Worm (Caenorhabditis elegans) whole organism, L1 larva: ENCODE data around the gene ZK742.6.

Experiments
- ama-1 ChIP-seq: fragments of 150-350 bp; optimal IDR thresholded peaks from 2 replicates; lab custom pipeline; 2014
- nhr-237 ChIP-seq: fragments of 150-350 bp; optimal IDR thresholded peaks from 2 replicates; lab custom pipeline; 2014; ENCODE audit warnings: missing biosample characterization, missing genetic modification characterization
- nhr-76 ChIP-seq: sonication (generic microtip); optimal IDR thresholded peaks from 2 replicates; lab custom pipeline; 2017; ENCODE audit warnings: missing biosample characterization, missing genetic modification characterization
- unc-62 ChIP-seq: fragments of 150-350 bp; optimal IDR thresholded peaks from 2 replicates; lab custom pipeline; 2014; ENCODE audit warnings: missing biosample characterization, missing genetic modification reagents, missing genetic modification characterization

DNA sequence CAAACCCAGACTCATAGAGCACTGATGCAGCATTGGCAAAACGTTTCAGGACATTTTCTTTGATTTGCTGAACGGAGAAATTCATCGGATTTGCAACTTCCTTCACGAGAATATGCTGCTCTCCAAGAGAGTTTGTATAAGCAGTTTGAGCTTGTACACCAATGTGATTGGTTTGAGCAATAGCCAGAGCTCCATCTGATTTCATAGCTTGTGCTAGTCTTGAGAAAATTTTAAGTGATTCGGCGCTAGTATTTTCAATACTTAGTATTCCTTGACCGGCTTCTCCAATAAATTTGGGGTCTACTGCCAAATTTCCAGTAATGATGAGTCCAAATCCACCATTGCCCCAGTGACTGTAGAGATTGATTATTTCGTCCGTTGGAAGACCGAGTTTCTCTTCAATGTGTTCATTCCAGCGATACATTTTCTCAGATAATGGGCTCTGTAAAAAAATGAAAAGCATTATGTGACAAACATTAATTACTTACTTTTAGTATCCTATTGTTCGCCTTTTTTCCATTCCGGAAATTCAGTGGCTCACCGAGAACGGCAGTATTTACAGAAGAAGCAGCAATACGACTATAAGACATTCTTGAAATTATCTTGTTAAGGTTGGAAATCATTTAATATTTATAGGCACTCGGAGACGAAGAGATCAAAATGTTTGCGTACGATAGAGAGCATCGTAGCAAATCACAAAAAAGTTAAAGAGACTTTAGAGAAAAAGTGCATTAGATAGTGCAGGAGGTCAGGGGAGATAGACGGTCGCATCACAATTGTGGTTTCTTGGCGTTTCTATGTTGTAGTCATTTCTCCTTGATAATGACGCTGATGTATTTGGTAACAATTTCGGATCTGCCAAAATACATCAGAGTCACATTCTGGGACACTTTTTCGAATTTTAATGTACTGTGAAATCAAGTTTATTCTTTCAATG, 5.2 kb downstream of the ZK742.6 start, which contains the start of gene ZK742.3:
- TF ChIP-seq nhr-76 (tag; lab: Kevin White, UChicago) (no peak), nhr-237 (no peak), unc-62 (no peak), ama-1 (lab: Kevin White, UChicago) (no peak)
